Fruit fly (Drosophila melanogaster): ENCODE measurements around the gene Mst36Fa.

Gene Mst36Fa

DNA sequence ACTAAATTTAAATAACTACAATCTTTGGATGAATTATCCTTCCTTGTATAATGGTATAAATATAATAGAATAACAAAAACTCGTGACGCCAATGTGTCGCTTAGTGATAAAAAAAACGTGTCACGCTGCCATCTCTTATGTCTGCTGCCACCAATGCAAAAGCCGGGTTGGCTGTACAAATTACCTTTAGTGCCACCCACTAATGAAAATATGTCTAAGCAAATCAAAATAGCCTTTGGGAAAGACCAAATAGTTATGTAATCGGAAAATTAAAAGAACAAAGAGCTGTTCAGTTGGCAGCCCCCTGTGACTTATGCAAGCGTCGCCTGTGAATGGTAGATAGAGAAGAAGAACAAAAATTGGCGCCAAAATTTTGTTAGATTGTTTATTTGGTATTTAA lies 12.6 kb upstream of the Mst36Fa start, which contains the start of gene CG10336 (continued):
- no peak for TF ChIP-seq NfI (GFP tag; optimal IDR thresholded peaks at IDR 0.05)
- TF ChIP-seq CkIIα-i1 (GFP tag; IDR thresholded peaks at IDR 0.05), result no peak
- no peak for TF ChIP-seq CG1647 (GFP tag; optimal IDR thresholded peaks at IDR 0.05)
- TF ChIP-seq CG2116 (GFP tag; optimal IDR thresholded peaks at IDR 0.05), result peak; percentile 60
- TF ChIP-seq Opbp (GFP tag; IDR thresholded peaks at IDR 0.05; ENCODE audit: partially characterized antibody), result peak; percentile 36; the same call in 1 of the 3 replicates
- TF ChIP-seq HmgZ (tag; optimal IDR thresholded peaks at IDR 0.05), result peak; percentile 6
- no peak for TF ChIP-seq NC2β (GFP tag; optimal IDR thresholded peaks at IDR 0.05)
- no peak for TF ChIP-seq CG4282 (GFP tag; optimal IDR thresholded peaks at IDR 0.05)
- no peak for TF ChIP-seq CG8924 (tag; optimal IDR thresholded peaks at IDR 0.05)
- no peak for TF ChIP-seq tin (GFP tag; optimal IDR thresholded peaks at IDR 0.05)
- no peak for TF ChIP-seq Optix (GFP tag; IDR thresholded peaks at IDR 0.05)
- no peak; the same call in 1 of the 2 replicates for TF ChIP-seq tna (GFP tag; IDR thresholded peaks at IDR 0.05; ENCODE audit: partially characterized antibody)
- TF ChIP-seq Ets97D (GFP tag; optimal IDR thresholded peaks at IDR 0.05), result peak; percentile 9
- TF ChIP-seq Dip3 (GFP tag; optimal IDR thresholded peaks at IDR 0.05), result no peak
- no peak for TF ChIP-seq Gug (GFP tag; IDR thresholded peaks at IDR 0.05)
- TF ChIP-seq hbn (GFP tag; IDR thresholded peaks at IDR 0.05; ENCODE audit: partially characterized antibody), result peak; percentile 59
- no peak for TF ChIP-seq Fer2 (tag; optimal IDR thresholded peaks at IDR 0.05)
- peak; percentile 61 for TF ChIP-seq Scr (GFP tag; IDR thresholded peaks at IDR 0.05; ENCODE audit: partially characterized antibody)
- TF ChIP-seq sna (GFP tag; IDR thresholded peaks at IDR 0.05; ENCODE audit: partially characterized antibody), result peak; percentile 38
- no peak for TF ChIP-seq Lim3 (GFP tag; IDR thresholded peaks at IDR 0.05)
- no peak for TF ChIP-seq NC2α (GFP tag; optimal IDR thresholded peaks at IDR 0.05)
- TF ChIP-seq Doc3 (GFP tag; IDR thresholded peaks at IDR 0.05; ENCODE audit: partially characterized antibody), result peak; percentile 54
- TF ChIP-seq unpg (GFP tag; optimal IDR thresholded peaks at IDR 0.05), result no peak
- TF ChIP-seq CG2120 (GFP tag; optimal IDR thresholded peaks at IDR 0.05), result peak; percentile 18
- TF ChIP-seq CG2712 (tag; optimal IDR thresholded peaks at IDR 0.05), result no peak
- TF ChIP-seq CG13624 (GFP tag; optimal IDR thresholded peaks at IDR 0.05), result no peak
- TF ChIP-seq CG17328 (GFP tag; IDR thresholded peaks at IDR 0.05), result no peak
- TF ChIP-seq chif (GFP tag; optimal IDR thresholded peaks at IDR 0.05), result no peak
- no peak for TF ChIP-seq tup (GFP tag; optimal IDR thresholded peaks at IDR 0.05)
- TF ChIP-seq Hsf (GFP tag; optimal IDR thresholded peaks at IDR 0.05), result no peak
- TF ChIP-seq MBD-R2 (GFP tag; IDR thresholded peaks at IDR 0.05), result peak; percentile 74
- no peak for TF ChIP-seq lmd (GFP tag; IDR thresholded peaks at IDR 0.05)
- TF ChIP-seq CG4617 (GFP tag; optimal IDR thresholded peaks at IDR 0.05; ENCODE audit: borderline replicate concordance), result peak; percentile 29
- TF ChIP-seq chm (GFP tag; IDR thresholded peaks at IDR 0.05), result no peak
- no peak for TF ChIP-seq D19B (GFP tag; optimal IDR thresholded peaks at IDR 0.05)
- TF ChIP-seq CG12769 (tag; optimal IDR thresholded peaks at IDR 0.05), result no peak
- no peak for TF ChIP-seq CG9437 (GFP tag; optimal IDR thresholded peaks at IDR 0.05)
- TF ChIP-seq crp (GFP tag; optimal IDR thresholded peaks at IDR 0.05), result peak in 1 of 2 experiments; percentile 10
- TF ChIP-seq CG10565 (GFP tag; optimal IDR thresholded peaks at IDR 0.05), result no peak
- peak; percentile 48 for TF ChIP-seq vvl (GFP tag; IDR thresholded peaks at IDR 0.05)
- TF ChIP-seq E2f1 (GFP tag; IDR thresholded peaks at IDR 0.05), result peak; percentile 93
- TF ChIP-seq dpn (GFP tag; optimal IDR thresholded peaks at IDR 0.05), result no peak
- no peak for TF ChIP-seq cwo (GFP tag; optimal IDR thresholded peaks at IDR 0.05)
- TF ChIP-seq repo (GFP tag; optimal IDR thresholded peaks at IDR 0.05), result no peak
- TF ChIP-seq CG1832 (GFP tag; optimal IDR thresholded peaks at IDR 0.05), result no peak
- TF ChIP-seq Sry-β (GFP tag; optimal IDR thresholded peaks at IDR 0.05), result peak; percentile 53
- no peak for TF ChIP-seq Ada2b (GFP tag; IDR thresholded peaks at IDR 0.05)
- peak; percentile 60 for TF ChIP-seq CG13287 (GFP tag; IDR thresholded peaks at IDR 0.05; ENCODE audit: partially characterized antibody)
- TF ChIP-seq Fer3 (tag; optimal IDR thresholded peaks at IDR 0.05), result no peak
- TF ChIP-seq CG4854 (GFP tag; optimal IDR thresholded peaks at IDR 0.05), result no peak
- TF ChIP-seq CG7928 (GFP tag; optimal IDR thresholded peaks at IDR 0.05), result no peak

Measured in whole organism, embryonic.